Worm (Caenorhabditis elegans) whole organism, late embryonic: Measurements from ENCODE around the gene rpn-11.

Source experiments
- C08G9.2 ChIP-seq: sonication (generic microtip); optimal IDR thresholded peaks from 2 replicates; lab custom pipeline; 2016; ENCODE audit warnings: mild to moderate bottlenecking, missing genetic modification characterization, moderate library complexity, missing compliant biosample characterization
- madf-2 ChIP-seq: sonication (generic microtip); optimal IDR thresholded peaks from 2 replicates; lab custom pipeline; 2017; ENCODE audit warnings: missing genetic modification characterization, missing compliant biosample characterization
- nfya-1 ChIP-seq: sonication (generic microtip); optimal IDR thresholded peaks from 2 replicates; lab custom pipeline; 2017; ENCODE audit warnings: missing genetic modification characterization, mild to moderate bottlenecking, missing compliant biosample characterization, antibody characterized with exemption, moderate library complexity
- pros-1 ChIP-seq: fragments of 150-350 bp; optimal IDR thresholded peaks from 2 replicates; lab custom pipeline; 2014; ENCODE audit warnings: missing biosample characterization, missing genetic modification reagents, missing genetic modification characterization
- sox-2 ChIP-seq: fragments of 200-800 bp; sonication (Bioruptor generic); IDR thresholded peaks from 2 replicates; pipeline ENCODE4 v1.3.6; 2022; ENCODE audit warnings: missing genetic modification reagents, missing genetic modification characterization, missing compliant biosample characterization
- tbx-2 ChIP-seq: sonication (generic microtip); optimal IDR thresholded peaks from 2 replicates; lab custom pipeline; 2016; ENCODE audit warnings: missing genetic modification characterization, missing compliant biosample characterization
- unc-86 ChIP-seq: sonication (generic microtip); optimal IDR thresholded peaks from 2 replicates; lab custom pipeline; 2016; ENCODE audit warnings: missing genetic modification characterization, missing compliant biosample characterization

ce11 chrII:4081141-4081540, 36.8 kb upstream of the rpn-11 start:
- TF ChIP-seq madf-2 (tag; lab: Kevin White, UChicago) (no peak), pros-1 (tag; lab: Kevin White, UChicago) (no peak), C08G9.2 (no peak), sox-2 (GFP tag; lab: Robert Waterston, UW) (no peak), nfya-1 (no peak), unc-86 (tag; lab: Kevin White, UChicago) (no peak), tbx-2 (no peak)
